Worm (Caenorhabditis elegans) whole organism, L4/young adult: ENCODE results near the gene aqp-12.

Experiments
- W03F9.2 ChIP-seq: fragments of 150-350 bp; optimal IDR thresholded peaks from 2 replicates; lab custom pipeline; 2014; ENCODE audit warnings: missing biosample characterization, missing genetic modification characterization
- dao-5 ChIP-seq: sonication (generic microtip); optimal IDR thresholded peaks from 2 replicates; lab custom pipeline; 2016; ENCODE audit warnings: missing genotype, missing genetic modification characterization, moderate library complexity, missing compliant biosample characterization
- him-1 ChIP-seq: sonication (generic microtip); optimal IDR thresholded peaks from 2 replicates; lab custom pipeline; 2016; ENCODE audit warnings: missing genotype, missing genetic modification reagents, missing genetic modification characterization, missing compliant biosample characterization

DNA sequence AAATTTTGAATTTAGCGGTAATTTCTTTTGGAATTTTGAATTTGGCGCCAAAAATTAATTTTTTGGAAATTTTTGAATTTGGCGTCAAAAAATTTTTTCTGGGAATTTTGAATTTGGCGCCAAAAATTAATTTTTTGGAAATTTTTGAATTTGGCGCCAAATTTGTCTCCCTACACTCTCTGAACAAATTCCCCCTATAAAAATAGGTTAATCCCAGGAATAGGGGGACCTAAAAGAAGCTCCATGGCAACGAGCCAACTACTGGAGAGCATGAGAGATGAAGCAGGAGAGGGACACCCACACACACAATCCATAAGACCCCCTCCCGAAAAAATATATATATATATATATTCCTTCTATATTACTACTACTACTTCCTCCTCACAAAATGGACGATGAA is at the start of gene aqp-12:
- TF ChIP-seq him-1 (tag; lab: Kevin White, UChicago) (no peak), dao-5 (no peak), W03F9.2 (tag; lab: Kevin White, UChicago) (no peak)
